Worm (Caenorhabditis elegans): ENCODE measurements around the gene pxf-1.

DNA sequence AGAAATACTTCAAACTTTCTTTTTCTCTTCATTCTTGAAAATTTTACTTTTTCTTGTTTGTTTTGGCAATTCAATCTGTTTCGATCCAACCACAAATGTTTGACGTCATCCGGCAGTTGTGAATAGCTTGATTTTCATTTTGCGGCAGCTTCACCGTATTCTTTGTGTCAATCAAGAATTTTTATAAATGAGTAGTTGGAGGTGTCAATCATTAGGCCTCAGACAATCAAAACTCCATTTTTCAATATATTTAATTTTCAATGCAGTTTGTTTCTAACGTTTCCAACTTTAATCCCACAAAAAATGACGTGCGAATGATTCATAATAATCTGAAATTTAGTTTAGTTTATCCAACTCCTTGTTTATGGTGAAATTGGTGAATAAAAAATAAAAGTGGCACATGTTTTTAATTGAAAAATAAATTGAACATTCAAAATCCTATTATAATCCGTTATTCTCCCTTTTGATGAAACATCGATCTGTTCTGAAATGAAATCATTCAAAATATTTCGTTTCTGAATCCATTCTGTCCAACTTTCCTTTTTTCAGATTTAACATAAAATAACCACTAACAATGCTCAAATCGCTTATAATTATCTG is 16.6 kb downstream of the pxf-1 start, which contains the start of gene ttr-53:
- TF ChIP-seq eyg-1 (tag; optimal IDR thresholded peaks at IDR 0.05) (no peak), pha-4 (tag; optimal IDR thresholded peaks at IDR 0.05) (no peak), fkh-10 (GFP tag; optimal IDR thresholded peaks at IDR 0.05) (no peak), lin-11 (tag; optimal IDR thresholded peaks at IDR 0.05) (no peak), hlh-15 (tag; optimal IDR thresholded peaks at IDR 0.05) (no peak), ref-2 (tag; optimal IDR thresholded peaks at IDR 0.05) (no peak), ceh-30 (tag; optimal IDR thresholded peaks at IDR 0.05) (no peak), npax-4 (tag; optimal IDR thresholded peaks at IDR 0.05) (no peak)
